Worm (Caenorhabditis elegans) whole organism, L1 larva: ENCODE data around the gene C25F9.16.

Source experiments
- ces-1 ChIP-seq: fragments of 150-350 bp; optimal IDR thresholded peaks from 2 replicates; lab custom pipeline; 2014; ENCODE audit warnings: missing biosample characterization, missing genetic modification reagents, missing genetic modification characterization
- hpl-2 ChIP-seq: fragments of 150-350 bp; optimal IDR thresholded peaks from 2 replicates; lab custom pipeline; 2014; ENCODE audit warnings: missing biosample characterization, missing genetic modification reagents, missing genetic modification characterization
- nhr-237 ChIP-seq: fragments of 150-350 bp; optimal IDR thresholded peaks from 2 replicates; lab custom pipeline; 2014; ENCODE audit warnings: missing biosample characterization, missing genetic modification characterization
- rnt-1 ChIP-seq: sonication (generic microtip); optimal IDR thresholded peaks from 2 replicates; lab custom pipeline; 2016; ENCODE audit warnings: mild to moderate bottlenecking, missing genetic modification characterization, moderate library complexity, missing compliant biosample characterization
- snpc-4 ChIP-seq: fragments of 150-350 bp; optimal IDR thresholded peaks from 2 replicates; lab custom pipeline; 2014; ENCODE audit warnings: missing biosample characterization, missing genetic modification characterization
- xbp-1 ChIP-seq: sonication (generic microtip); optimal IDR thresholded peaks from 2 replicates; lab custom pipeline; 2016; ENCODE audit warnings: missing genetic modification characterization, missing compliant biosample characterization

DNA sequence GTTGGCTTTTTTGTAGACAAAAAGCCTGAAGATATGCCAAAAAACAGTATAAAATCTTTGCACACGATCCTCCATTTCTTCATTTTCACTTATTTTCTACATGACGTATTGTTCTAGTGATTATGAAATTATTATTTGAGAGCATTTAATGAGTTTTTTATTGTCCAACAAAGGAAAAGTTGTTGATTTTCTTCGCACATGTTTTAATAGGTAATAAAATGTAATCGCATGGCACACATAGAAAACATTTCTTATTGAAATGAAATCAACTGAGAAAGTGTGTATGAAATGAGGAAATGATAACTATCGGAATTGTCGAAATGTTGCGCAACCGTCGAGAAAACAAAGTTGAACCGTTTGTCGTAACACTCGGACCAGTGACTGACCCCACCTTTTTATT, 32.8 kb upstream of the C25F9.16 start:
- TF ChIP-seq xbp-1 (tag; lab: Kevin White, UChicago) = no peak
- no peak for TF ChIP-seq snpc-4
- no peak for TF ChIP-seq hpl-2
- no peak for TF ChIP-seq ces-1 (GFP tag; lab: Kevin White, UChicago)
- no peak for TF ChIP-seq rnt-1
- TF ChIP-seq nhr-237 (tag; lab: Kevin White, UChicago) = no peak
